Fruit fly (Drosophila melanogaster) whole organism, embryonic: ENCODE measurements around the gene CG6398.
A peak's percentile ranks its signal among the peaks of the same experiment; 100 is the strongest.

ENCODE experiments used
- ATbp ChIP-seq: fragments of 200-800 bp; sonication (Bioruptor generic); optimal IDR thresholded peaks from 2 replicates; lab custom pipeline; 2017; ENCODE audit warnings: missing biosample characterization, mild to moderate bottlenecking, missing genetic modification characterization, missing genetic modification reagents
- Atf6 ChIP-seq: fragments of 200-800 bp; sonication (Bioruptor generic); IDR thresholded peaks from 2 replicates; pipeline ENCODE4 v1.3.6; 2022; ENCODE audit warnings: missing biosample characterization, missing genetic modification characterization
- Awh ChIP-seq: fragments of 200-800 bp; sonication (Bioruptor generic); IDR thresholded peaks from 2 replicates; pipeline ENCODE4, ENCODE4 v1.3.6; 2022; ENCODE audit warnings: missing biosample characterization, missing genetic modification characterization
- Bgb ChIP-seq: fragments of 200-800 bp; sonication (Bioruptor generic); IDR thresholded peaks from 2 replicates; pipeline ENCODE4 v1.3.6; 2022; ENCODE audit warnings: missing biosample characterization, missing genetic modification characterization; ENCODE audit not compliant: partially characterized antibody
- Bteb2 ChIP-seq: fragments of 200-800 bp; sonication (Bioruptor generic); optimal IDR thresholded peaks from 2 replicates; lab custom pipeline; 2016; ENCODE audit warnings: missing biosample characterization, missing genetic modification characterization
- CG12236 ChIP-seq: fragments of 200-800 bp; sonication (Bioruptor generic); optimal IDR thresholded peaks from 2 replicates; lab custom pipeline; 2016; ENCODE audit warnings: missing biosample characterization, missing genetic modification characterization
- CG12769 ChIP-seq: fragments of 200-800 bp; sonication (Bioruptor generic); optimal IDR thresholded peaks from 2 replicates; lab custom pipeline; 2019; ENCODE audit warnings: missing biosample characterization, mild to moderate bottlenecking, missing genetic modification characterization, moderate library complexity
- CG13287 ChIP-seq: fragments of 200-800 bp; sonication (Bioruptor generic); IDR thresholded peaks from 2 replicates; pipeline ENCODE4 v1.3.6; 2022; ENCODE audit warnings: missing biosample characterization, missing genetic modification characterization; ENCODE audit not compliant: partially characterized antibody
- CG18011 ChIP-seq: fragments of 200-800 bp; sonication (Bioruptor generic); optimal IDR thresholded peaks from 2 replicates; lab custom pipeline; 2017; ENCODE audit warnings: missing biosample characterization, missing genetic modification characterization, mild to moderate bottlenecking, moderate library complexity, missing genotype
- CG2116 ChIP-seq: fragments of 200-800 bp; sonication (Bioruptor generic); optimal IDR thresholded peaks from 3 replicates; lab custom pipeline; 2018; ENCODE audit warnings: missing biosample characterization, mild to moderate bottlenecking, missing genetic modification characterization
- CG2129 ChIP-seq: fragments of 200-800 bp; sonication (Bioruptor generic); IDR thresholded peaks from 2 replicates; pipeline ENCODE4 v1.3.6; 2022; ENCODE audit warnings: missing biosample characterization, missing genetic modification characterization; ENCODE audit not compliant: partially characterized antibody
- CG31365 ChIP-seq: fragments of 200-800 bp; sonication (Bioruptor generic); optimal IDR thresholded peaks from 2 replicates; lab custom pipeline; 2018; ENCODE audit warnings: missing biosample characterization, mild to moderate bottlenecking, missing genetic modification characterization
- CG3163 ChIP-seq: fragments of 200-800 bp; sonication (Bioruptor generic); optimal IDR thresholded peaks from 3 replicates; lab custom pipeline; 2016; ENCODE audit warnings: missing biosample characterization, missing genetic modification characterization
- CG3281 ChIP-seq: fragments of 200-800 bp; sonication (Bioruptor generic); optimal IDR thresholded peaks from 3 replicates; lab custom pipeline; 2017; ENCODE audit warnings: missing biosample characterization, mild to moderate bottlenecking, missing genetic modification characterization
- CG6689 ChIP-seq: fragments of 200-800 bp; sonication (Bioruptor generic); IDR thresholded peaks from 2 replicates; pipeline ENCODE4 v1.3.6; 2022; ENCODE audit warnings: missing biosample characterization, missing genetic modification characterization
- CG6765 ChIP-seq: fragments of 200-800 bp; sonication (Bioruptor generic); optimal IDR thresholded peaks from 3 replicates; lab custom pipeline; 2017; ENCODE audit warnings: missing biosample characterization, mild to moderate bottlenecking, missing genetic modification characterization
- CG7963 ChIP-seq: fragments of 200-800 bp; sonication (Bioruptor generic); IDR thresholded peaks from 3 replicates; pipeline ENCODE4 v1.3.6; 2022; ENCODE audit warnings: missing biosample characterization, missing genetic modification characterization; ENCODE audit not compliant: partially characterized antibody
- CG8359 ChIP-seq: fragments of 200-800 bp; sonication (Bioruptor generic); optimal IDR thresholded peaks from 2 replicates; lab custom pipeline; 2017; ENCODE audit warnings: missing biosample characterization, mild to moderate bottlenecking, missing genetic modification characterization, borderline replicate concordance
- CG9797 ChIP-seq: fragments of 200-800 bp; sonication (Bioruptor generic); optimal IDR thresholded peaks from 3 replicates; lab custom pipeline; 2018; ENCODE audit warnings: missing biosample characterization, mild to moderate bottlenecking, missing genetic modification characterization
- CHES-1-like ChIP-seq: fragments of 200-800 bp; sonication (Bioruptor generic); optimal IDR thresholded peaks from 2 replicates; lab custom pipeline; 2016; ENCODE audit warnings: missing biosample characterization, missing genetic modification characterization
- CrebB ChIP-seq: fragments of 200-800 bp; sonication (Bioruptor generic); optimal IDR thresholded peaks from 3 replicates; lab custom pipeline; 2018; ENCODE audit warnings: missing biosample characterization, mild to moderate bottlenecking, missing genetic modification characterization
- D19B ChIP-seq: fragments of 200-800 bp; sonication (Bioruptor generic); optimal IDR thresholded peaks from 2 replicates; lab custom pipeline; 2017; ENCODE audit warnings: missing biosample characterization, mild to moderate bottlenecking, missing genetic modification characterization
- Dfd ChIP-seq, 2 experiments: fragments of >200 bp; optimal IDR thresholded peaks; 2 replicates each; lab custom pipeline; 2017; ENCODE audit warnings: missing biosample characterization in 2 of 2, missing genetic modification characterization in 2 of 2
- ERR ChIP-seq: fragments of 200-800 bp; sonication (Bioruptor generic); optimal IDR thresholded peaks from 2 replicates; lab custom pipeline; 2016; ENCODE audit warnings: missing biosample characterization, missing genetic modification characterization
- HmgZ ChIP-seq: fragments of 200-800 bp; sonication (Bioruptor generic); optimal IDR thresholded peaks from 2 replicates; lab custom pipeline; 2018; ENCODE audit warnings: missing biosample characterization, mild to moderate bottlenecking, missing genetic modification characterization
- Lim3 ChIP-seq: fragments of 200-800 bp; sonication (Bioruptor generic); IDR thresholded peaks from 2 replicates; pipeline ENCODE4 v1.3.6; 2022; ENCODE audit warnings: missing biosample characterization, missing genetic modification characterization
- MBD-R2 ChIP-seq: fragments of 200-800 bp; sonication (Bioruptor generic); IDR thresholded peaks from 2 replicates; pipeline ENCODE4 v1.3.6; 2022; ENCODE audit warnings: missing biosample characterization, missing genetic modification characterization
- MESR4 ChIP-seq: fragments of 200-800 bp; sonication (Bioruptor generic); optimal IDR thresholded peaks from 2 replicates; lab custom pipeline; 2018; ENCODE audit warnings: missing biosample characterization, mild to moderate bottlenecking, missing genetic modification characterization, moderate library complexity
- Mrtf ChIP-seq: fragments of 200-800 bp; sonication (Bioruptor generic); IDR thresholded peaks from 3 replicates; pipeline ENCODE4 v1.3.6; 2022; ENCODE audit warnings: missing biosample characterization, missing genetic modification characterization
- Myb ChIP-seq: fragments of 200-800 bp; sonication (Bioruptor generic); optimal IDR thresholded peaks from 2 replicates; lab custom pipeline; 2016; ENCODE audit warnings: missing biosample characterization, missing genetic modification characterization
- YL-1 ChIP-seq: fragments of 200-800 bp; sonication (Bioruptor generic); optimal IDR thresholded peaks from 3 replicates; lab custom pipeline; 2017; ENCODE audit warnings: missing biosample characterization, mild to moderate bottlenecking, missing genetic modification characterization
- ac ChIP-seq: fragments of 200-800 bp; sonication (Bioruptor generic); optimal IDR thresholded peaks from 3 replicates; lab custom pipeline; 2017; ENCODE audit warnings: missing biosample characterization, mild to moderate bottlenecking, missing genetic modification characterization
- al ChIP-seq: fragments of 200-800 bp; sonication (Bioruptor generic); IDR thresholded peaks from 2 replicates; pipeline ENCODE4 v1.3.6; 2022; ENCODE audit warnings: missing biosample characterization, missing genetic modification characterization
- ase ChIP-seq: fragments of 200-800 bp; sonication (Bioruptor generic); IDR thresholded peaks from 3 replicates; pipeline ENCODE4 v1.3.6; 2022; ENCODE audit warnings: missing biosample characterization, missing genetic modification characterization
- bcd ChIP-seq: fragments of 200-800 bp; sonication (Bioruptor generic); optimal IDR thresholded peaks from 2 replicates; lab custom pipeline; 2017; ENCODE audit warnings: missing biosample characterization, mild to moderate bottlenecking, missing genetic modification characterization
- cas ChIP-seq: fragments of 200-800 bp; sonication (Bioruptor generic); IDR thresholded peaks from 2 replicates; pipeline ENCODE4 v1.3.6; 2022; ENCODE audit warnings: missing biosample characterization, missing genetic modification characterization
- crc ChIP-seq: fragments of 200-800 bp; sonication (Bioruptor generic); optimal IDR thresholded peaks from 2 replicates; lab custom pipeline; 2016; ENCODE audit warnings: missing biosample characterization, missing genetic modification characterization
- dysf ChIP-seq: fragments of 200-800 bp; sonication (Bioruptor generic); IDR thresholded peaks from 3 replicates; pipeline ENCODE4 v1.3.6; 2022; ENCODE audit warnings: missing biosample characterization, missing genetic modification characterization
- ewg ChIP-seq: fragments of 200-800 bp; sonication (Bioruptor generic); optimal IDR thresholded peaks from 3 replicates; lab custom pipeline; 2017; ENCODE audit warnings: mild to moderate bottlenecking, missing biosample characterization, missing genetic modification reagents, missing genetic modification characterization
- grn ChIP-seq: fragments of 200-800 bp; sonication (Bioruptor generic); optimal IDR thresholded peaks from 3 replicates; lab custom pipeline; 2017; ENCODE audit warnings: missing biosample characterization, missing genetic modification characterization
- gro ChIP-seq: fragments of 200-800 bp; sonication (Bioruptor generic); optimal IDR thresholded peaks from 2 replicates; lab custom pipeline; 2016; ENCODE audit warnings: missing biosample characterization, missing genetic modification characterization
- kay ChIP-seq: fragments of 200-800 bp; sonication (Bioruptor generic); optimal IDR thresholded peaks from 2 replicates; lab custom pipeline; 2016; ENCODE audit warnings: missing biosample characterization, missing genetic modification characterization
- nerfin-2 ChIP-seq: fragments of 200-800 bp; sonication (Bioruptor generic); IDR thresholded peaks from 2 replicates; pipeline ENCODE4 v1.3.6; 2022; ENCODE audit warnings: missing biosample characterization, missing genetic modification characterization; ENCODE audit not compliant: partially characterized antibody
- p53 ChIP-seq: fragments of 200-800 bp; sonication (Bioruptor generic); optimal IDR thresholded peaks from 2 replicates; lab custom pipeline; 2016; ENCODE audit warnings: missing biosample characterization, missing genetic modification characterization
- pb ChIP-seq: fragments of 200-800 bp; sonication (Bioruptor generic); optimal IDR thresholded peaks from 3 replicates; lab custom pipeline; 2016; ENCODE audit warnings: missing biosample characterization, missing genetic modification characterization
- ro ChIP-seq: fragments of 200-800 bp; sonication (Bioruptor generic); IDR thresholded peaks from 2 replicates; pipeline ENCODE4 v1.3.6; 2022; ENCODE audit warnings: missing biosample characterization, missing genetic modification characterization
- row ChIP-seq: fragments of 200-800 bp; sonication (Bioruptor generic); IDR thresholded peaks from 3 replicates; pipeline ENCODE4 v1.3.6; 2022; ENCODE audit warnings: missing biosample characterization, missing genetic modification characterization
- sug ChIP-seq: fragments of 200-800 bp; optimal IDR thresholded peaks from 2 replicates; lab custom pipeline; 2019; ENCODE audit warnings: missing biosample characterization, mild to moderate bottlenecking, missing genetic modification characterization, moderate library complexity
- ttk ChIP-seq: fragments of 200-800 bp; sonication (Bioruptor generic); IDR thresholded peaks from 2 replicates; pipeline ENCODE4 v2.1.2; 2022; ENCODE audit warnings: missing biosample characterization, missing genetic modification characterization
- zen ChIP-seq: fragments of 200-800 bp; sonication (Bioruptor generic); optimal IDR thresholded peaks from 3 replicates; lab custom pipeline; 2018; ENCODE audit warnings: missing biosample characterization, mild to moderate bottlenecking, missing genetic modification characterization, moderate library complexity
- zf30C ChIP-seq: fragments of 200-800 bp; sonication (Bioruptor generic); optimal IDR thresholded peaks from 3 replicates; lab custom pipeline; 2018; ENCODE audit warnings: missing biosample characterization, mild to moderate bottlenecking, missing genetic modification characterization
- zfh1 ChIP-seq: fragments of 200-800 bp; sonication (Bioruptor generic); IDR thresholded peaks from 3 replicates; pipeline ENCODE4 v1.3.6; 2022; ENCODE audit warnings: missing biosample characterization, missing genetic modification characterization

The CG6398 gene

DNA sequence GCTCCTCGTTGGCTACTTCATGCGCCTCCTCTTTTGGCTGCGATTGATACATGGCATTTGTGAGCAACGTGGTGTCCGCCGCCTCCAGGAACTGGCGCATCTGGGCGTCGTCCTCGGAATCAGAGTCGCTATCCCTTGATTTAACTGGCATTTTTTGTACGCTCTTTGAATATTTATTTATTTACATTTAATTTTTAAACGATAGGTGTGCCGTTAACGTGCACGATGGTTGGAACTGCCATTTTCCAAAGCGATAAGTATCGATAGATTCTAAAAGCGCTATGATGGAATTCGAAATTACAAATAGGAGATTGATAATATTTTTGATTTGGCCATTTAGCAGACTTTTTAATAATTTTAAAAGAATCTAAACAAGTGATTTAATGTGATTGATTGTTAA lies 21.8 kb downstream of the CG6398 start, which contains the start of gene CG32554 (continued):
- TF ChIP-seq ttk (GFP tag; lab: Robert Waterston, UW) = no peak
- TF ChIP-seq CG8359 (GFP tag; lab: Kevin White, UChicago) = no peak
- TF ChIP-seq ewg (GFP tag; lab: Kevin White, UChicago) = no peak
- no peak for TF ChIP-seq ac
- TF ChIP-seq D19B = no peak
- peak; percentile 96 for TF ChIP-seq CG13287
- no peak for TF ChIP-seq ro (GFP tag; lab: Robert Waterston, UW)
- no peak for TF ChIP-seq CHES-1-like (GFP tag; lab: Kevin White, UChicago)
- no peak for TF ChIP-seq CG9797 (GFP tag; lab: Kevin White, UChicago)
- no peak for TF ChIP-seq Atf6 (GFP tag; lab: Robert Waterston, UW)
- TF ChIP-seq CG31365 = no peak
- no peak for TF ChIP-seq CG18011
- TF ChIP-seq HmgZ (tag; lab: Kevin White, UChicago) = no peak
- no peak for TF ChIP-seq p53
- no peak for TF ChIP-seq CG6689
- no peak for TF ChIP-seq CG3281
- TF ChIP-seq zen = no peak
- no peak for TF ChIP-seq CG3163 (GFP tag; lab: Kevin White, UChicago)
- no peak for TF ChIP-seq ATbp (GFP tag; lab: Kevin White, UChicago)
- TF ChIP-seq Lim3 (GFP tag; lab: Robert Waterston, UW) = no peak
- no peak for TF ChIP-seq sug
- no peak for TF ChIP-seq bcd (GFP tag; lab: Kevin White, UChicago)
- no peak for TF ChIP-seq zf30C (GFP tag; lab: Kevin White, UChicago)
- no peak for TF ChIP-seq CG12769
- TF ChIP-seq MESR4 (GFP tag; lab: Kevin White, UChicago) = peak; percentile 18
- no peak for TF ChIP-seq Dfd (GFP tag; optimal IDR thresholded peaks at IDR 0.05; lab: Kevin White, UChicago)
- TF ChIP-seq MBD-R2 (GFP tag; lab: Robert Waterston, UW) = peak; percentile 69
- TF ChIP-seq grn = no peak
- peak; percentile 91 for TF ChIP-seq Bgb (GFP tag; lab: Robert Waterston, UW)
- TF ChIP-seq dysf = no peak
- peak; percentile 77 for TF ChIP-seq CG2129 (GFP tag; lab: Robert Waterston, UW)
- TF ChIP-seq CG2116 (GFP tag; lab: Kevin White, UChicago) = peak; percentile 47
- TF ChIP-seq CG7963 (GFP tag; lab: Robert Waterston, UW) = peak; percentile 84
- TF ChIP-seq Bteb2 (GFP tag; lab: Kevin White, UChicago) = no peak
- no peak for TF ChIP-seq ase
- TF ChIP-seq YL-1 (GFP tag; lab: Kevin White, UChicago) = no peak
- TF ChIP-seq kay (GFP tag; lab: Kevin White, UChicago) = no peak
- no peak for TF ChIP-seq cas (GFP tag; lab: Robert Waterston, UW)
- TF ChIP-seq al = no peak
- no peak for TF ChIP-seq gro
- no peak for TF ChIP-seq CG6765 (GFP tag; lab: Kevin White, UChicago)
- no peak for TF ChIP-seq Awh (GFP tag; lab: Robert Waterston, UW)
- TF ChIP-seq crc (GFP tag; lab: Kevin White, UChicago) = no peak
- no peak for TF ChIP-seq Mrtf (GFP tag; lab: Robert Waterston, UW)
- TF ChIP-seq nerfin-2 (GFP tag; lab: Robert Waterston, UW) = peak; percentile 71
- peak; percentile 61 for TF ChIP-seq Myb (GFP tag; lab: Kevin White, UChicago)
- TF ChIP-seq pb (GFP tag; lab: Kevin White, UChicago) = no peak
- TF ChIP-seq CG12236 (GFP tag; lab: Kevin White, UChicago) = no peak
- TF ChIP-seq CrebB (tag; lab: Kevin White, UChicago) = no peak
- no peak for TF ChIP-seq ERR (GFP tag; lab: Kevin White, UChicago)
- TF ChIP-seq zfh1 (GFP tag; lab: Robert Waterston, UW) = no peak
- TF ChIP-seq row (GFP tag; lab: Robert Waterston, UW) = peak; percentile 21; the same call in 1 of the 3 replicates
